Fruit fly (Drosophila melanogaster): ENCODE measurements around the gene CG13039.

- TF ChIP-seq usp (GFP tag; optimal IDR thresholded peaks at IDR 0.05) (no peak), psq (optimal IDR thresholded peaks at IDR 0.05) (no peak), CG8478 (optimal IDR thresholded peaks at IDR 0.05) (no peak), EcR (GFP tag; optimal IDR thresholded peaks at IDR 0.05) (no peak)
These were observed 19.5 kb upstream of the CG13039 start, which contains the start of gene CG33257 for dm6 chr3L:16346023-16346422.
